Worm (Caenorhabditis elegans) whole organism, midembryonic: Measurements from ENCODE around the gene F10D7.3.

Experiments used
- T22C8.4 ChIP-seq: fragments of 200-800 bp; sonication (Bioruptor generic); IDR thresholded peaks from 2 replicates; pipeline ENCODE4 v1.3.6; 2022; ENCODE audit warnings: missing genetic modification characterization, missing compliant biosample characterization
- cog-1 ChIP-seq: sonication (generic microtip); optimal IDR thresholded peaks from 2 replicates; lab custom pipeline; 2016; ENCODE audit warnings: missing genetic modification characterization, missing compliant biosample characterization
- flt-1 ChIP-seq: fragments of 200-800 bp; sonication (Bioruptor generic); IDR thresholded peaks from 2 replicates; pipeline ENCODE4 v1.3.6; 2022; ENCODE audit warnings: missing genetic modification characterization, missing compliant biosample characterization
- klf-2 ChIP-seq: fragments of 200-800 bp; sonication (Bioruptor generic); conservative IDR thresholded peaks from 2 replicates; pipeline ENCODE4 v1.3.6; 2022; ENCODE audit warnings: missing genetic modification reagents, missing genetic modification characterization, missing compliant biosample characterization
- med-1 ChIP-seq: sonication (generic microtip); optimal IDR thresholded peaks from 2 replicates; lab custom pipeline; 2017; ENCODE audit warnings: missing genetic modification characterization, mild to moderate bottlenecking, missing compliant biosample characterization, antibody characterized with exemption, missing genetic modification reagents; ENCODE audit not compliant: insufficient read depth
- ref-1 ChIP-seq: fragments of 200-800 bp; sonication (Bioruptor generic); conservative IDR thresholded peaks from 2 replicates; pipeline ENCODE4 v1.3.6; 2022; ENCODE audit warnings: missing genetic modification reagents, missing genetic modification characterization, missing compliant biosample characterization
- tab-1 ChIP-seq: fragments of 200-800 bp; sonication (Bioruptor generic); IDR thresholded peaks from 2 replicates; pipeline ENCODE4 v1.3.6; 2022; ENCODE audit warnings: missing genetic modification characterization, missing compliant biosample characterization
- ztf-23 ChIP-seq: fragments of 200-800 bp; sonication (Bioruptor generic); IDR thresholded peaks from 2 replicates; pipeline ENCODE4 v1.3.6; 2022; ENCODE audit warnings: missing genetic modification reagents, missing genetic modification characterization, missing compliant biosample characterization
- ztf-29 ChIP-seq: fragments of 200-800 bp; sonication (Bioruptor generic); IDR thresholded peaks from 2 replicates; pipeline ENCODE4 v1.3.6; 2022; ENCODE audit warnings: missing genetic modification reagents, missing genetic modification characterization, missing compliant biosample characterization

Gene F10D7.3

ce11 chrX:17408855-17409254 lies 34.4 kb upstream of the F10D7.3 start:
- no peak for TF ChIP-seq klf-2 (GFP tag; lab: Robert Waterston, UW)
- TF ChIP-seq ztf-29 (GFP tag; lab: Robert Waterston, UW), result no peak
- TF ChIP-seq ref-1, result no peak
- no peak for TF ChIP-seq cog-1
- TF ChIP-seq ztf-23 (GFP tag; lab: Robert Waterston, UW), result no peak
- no peak for TF ChIP-seq T22C8.4 (GFP tag; lab: Robert Waterston, UW)

- TF ChIP-seq ztf-29 (GFP tag; lab: Robert Waterston, UW), result no peak
Measured at ce11 chrX:17403058-17403457, 28.6 kb upstream of the F10D7.3 start.

- TF ChIP-seq klf-2 (GFP tag; lab: Robert Waterston, UW) (no peak), T22C8.4 (GFP tag; lab: Robert Waterston, UW) (no peak), ztf-23 (GFP tag; lab: Robert Waterston, UW) (no peak), med-1 (GFP tag; lab: Kevin White, UChicago) (no peak), ztf-29 (GFP tag; lab: Robert Waterston, UW) (no peak), ref-1 (no peak), flt-1 (GFP tag; lab: Robert Waterston, UW) (no peak), tab-1 (no peak), cog-1 (no peak)
Measured at ce11 chrX:17401264-17401663, 26.8 kb upstream of the F10D7.3 start, which contains the start of gene F11C7.6. TSS of gene F11C7.6 (plus strand) at chrX:17401564.

- TF ChIP-seq tab-1 (no peak), med-1 (GFP tag; lab: Kevin White, UChicago) (no peak), klf-2 (GFP tag; lab: Robert Waterston, UW) (no peak), ztf-23 (GFP tag; lab: Robert Waterston, UW) (no peak), ztf-29 (GFP tag; lab: Robert Waterston, UW) (no peak), ref-1 (no peak), T22C8.4 (GFP tag; lab: Robert Waterston, UW) (no peak), flt-1 (GFP tag; lab: Robert Waterston, UW) (no peak), cog-1 (no peak)
Measured at ce11 chrX:17400425-17400824, 26.0 kb upstream of the F10D7.3 start.

- no peak for TF ChIP-seq ztf-29 (GFP tag; lab: Robert Waterston, UW)
- TF ChIP-seq cog-1, result no peak
- TF ChIP-seq klf-2 (GFP tag; lab: Robert Waterston, UW), result no peak
- TF ChIP-seq med-1 (GFP tag; lab: Kevin White, UChicago), result no peak
- no peak for TF ChIP-seq tab-1
- TF ChIP-seq ztf-23 (GFP tag; lab: Robert Waterston, UW), result no peak
- TF ChIP-seq flt-1 (GFP tag; lab: Robert Waterston, UW), result no peak
- no peak for TF ChIP-seq ref-1
- TF ChIP-seq T22C8.4 (GFP tag; lab: Robert Waterston, UW), result no peak
Measured at ce11 chrX:17398293-17398692, 23.9 kb upstream of the F10D7.3 start, which contains the start of gene F11C7.7. TSS of gene F11C7.7 (plus strand) at chrX:17398593.

ce11 chrX:17396456-17396855 lies 22.0 kb upstream of the F10D7.3 start, which contains the start of the genes vap-1 and F11C7.2:
TSS of gene vap-1 (minus strand) at chrX:17396556.
TSS of gene F11C7.2 (plus strand) at chrX:17396814.
- no peak for TF ChIP-seq ref-1
- no peak for TF ChIP-seq ztf-23 (GFP tag; lab: Robert Waterston, UW)
- TF ChIP-seq klf-2 (GFP tag; lab: Robert Waterston, UW), result no peak
- TF ChIP-seq med-1 (GFP tag; lab: Kevin White, UChicago), result no peak
- TF ChIP-seq ztf-29 (GFP tag; lab: Robert Waterston, UW), result no peak
- TF ChIP-seq cog-1, result no peak
- TF ChIP-seq flt-1 (GFP tag; lab: Robert Waterston, UW), result no peak
- no peak for TF ChIP-seq tab-1
- no peak for TF ChIP-seq T22C8.4 (GFP tag; lab: Robert Waterston, UW)

- no peak for TF ChIP-seq T22C8.4 (GFP tag; lab: Robert Waterston, UW)
- TF ChIP-seq cog-1, result peak; percentile 39
- TF ChIP-seq ztf-23 (GFP tag; lab: Robert Waterston, UW), result no peak
Measured at ce11 chrX:17392182-17392581, 17.7 kb upstream of the F10D7.3 start.

ce11 chrX:17391515-17391914 lies 17.1 kb upstream of the F10D7.3 start, which contains the start of gene F10D7.5:
TSS of gene F10D7.5 (minus strand) at chrX:17391615.
- TF ChIP-seq klf-2 (GFP tag; lab: Robert Waterston, UW) (no peak), ztf-23 (GFP tag; lab: Robert Waterston, UW) (no peak), flt-1 (GFP tag; lab: Robert Waterston, UW) (no peak), cog-1 (no peak), T22C8.4 (GFP tag; lab: Robert Waterston, UW) (no peak), ztf-29 (GFP tag; lab: Robert Waterston, UW) (no peak)

ce11 chrX:17390531-17390930 lies 16.1 kb upstream of the F10D7.3 start:
- TF ChIP-seq med-1 (GFP tag; lab: Kevin White, UChicago) (no peak), T22C8.4 (GFP tag; lab: Robert Waterston, UW) (no peak)

ce11 chrX:17386130-17386529 lies 11.7 kb upstream of the F10D7.3 start:
- no peak for TF ChIP-seq ztf-23 (GFP tag; lab: Robert Waterston, UW)
- TF ChIP-seq ref-1, result no peak
- no peak for TF ChIP-seq ztf-29 (GFP tag; lab: Robert Waterston, UW)
- no peak for TF ChIP-seq flt-1 (GFP tag; lab: Robert Waterston, UW)
- no peak for TF ChIP-seq tab-1
- TF ChIP-seq med-1 (GFP tag; lab: Kevin White, UChicago), result no peak
- no peak for TF ChIP-seq T22C8.4 (GFP tag; lab: Robert Waterston, UW)
- no peak for TF ChIP-seq klf-2 (GFP tag; lab: Robert Waterston, UW)
- TF ChIP-seq cog-1, result no peak

- no peak for TF ChIP-seq flt-1 (GFP tag; lab: Robert Waterston, UW)
- TF ChIP-seq T22C8.4 (GFP tag; lab: Robert Waterston, UW), result no peak
- no peak for TF ChIP-seq ztf-29 (GFP tag; lab: Robert Waterston, UW)
- TF ChIP-seq klf-2 (GFP tag; lab: Robert Waterston, UW), result no peak
- TF ChIP-seq tab-1, result no peak
- no peak for TF ChIP-seq ref-1
- no peak for TF ChIP-seq med-1 (GFP tag; lab: Kevin White, UChicago)
- TF ChIP-seq cog-1, result no peak
Measured at ce11 chrX:17385102-17385501, 10.7 kb upstream of the F10D7.3 start.
